Worm (Caenorhabditis elegans): ENCODE results near the gene cct-6.

Gene cct-6

DNA sequence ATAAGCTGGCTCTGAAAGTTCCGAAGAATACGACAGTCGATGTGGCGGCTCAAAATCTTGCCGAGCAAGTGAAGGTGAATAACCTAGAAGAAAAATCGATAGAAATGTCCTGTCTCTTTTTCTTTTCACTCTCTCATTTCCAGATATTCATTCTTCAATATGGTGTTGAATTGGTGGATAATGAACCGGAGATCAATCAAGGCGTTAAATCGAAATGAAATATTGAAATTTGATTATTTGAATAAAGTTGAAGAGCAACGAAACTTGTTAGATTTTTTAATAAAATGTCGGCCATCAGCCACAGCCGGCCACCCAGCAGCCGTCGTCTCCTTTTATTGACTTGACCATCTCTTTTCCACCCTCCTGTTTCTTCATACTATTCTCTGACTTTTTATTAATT, 48.8 kb downstream of the cct-6 start, which contains the start of gene R12B2.2:
R12B2.2 (plus strand) TSS at position 301 of the 400 bp plus-strand sequence.
- TF ChIP-seq elt-4 (tag; optimal IDR thresholded peaks at IDR 0.05) = no peak
- TF ChIP-seq ceh-48 (tag; optimal IDR thresholded peaks at IDR 0.05) = peak; percentile 1

DNA sequence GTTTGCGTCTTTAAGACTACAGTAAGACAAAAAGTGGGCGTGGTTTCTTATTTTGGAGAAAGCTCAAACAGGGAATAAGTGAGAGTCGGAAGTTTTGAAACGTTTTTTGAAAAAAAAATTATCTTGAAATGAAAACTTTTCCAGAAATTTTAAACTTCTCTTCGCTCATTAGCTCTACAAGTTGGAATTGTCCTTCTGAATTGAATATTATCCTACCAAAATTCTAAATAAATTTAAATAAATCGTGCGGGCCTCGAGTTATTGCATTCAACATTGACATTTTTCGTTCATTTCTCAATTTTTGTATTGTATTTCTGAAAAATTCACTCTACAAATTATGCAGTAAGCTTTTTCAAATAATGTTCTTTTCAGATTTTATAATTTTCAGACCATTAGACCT, 50.2 kb downstream of the cct-6 start, which contains the start of gene R12B2.3:
R12B2.3 (plus strand) TSS at position 301 of the 400 bp plus-strand sequence.
- TF ChIP-seq fax-1 (tag; optimal IDR thresholded peaks at IDR 0.05) (no peak), hlh-6 (tag; optimal IDR thresholded peaks at IDR 0.05) (no peak), elt-4 (tag; optimal IDR thresholded peaks at IDR 0.05) (no peak), ceh-24 (tag; optimal IDR thresholded peaks at IDR 0.05) (no peak), pqm-1 (tag; optimal IDR thresholded peaks at IDR 0.05) (no peak), che-1 (tag; optimal IDR thresholded peaks at IDR 0.05) (no peak)

Data from whole organism, late embryonic.